Worm (Caenorhabditis elegans) whole organism, young adult: ENCODE data around the gene clec-2.
"Not testable (repeated sequence)": the region's sequence is repeated elsewhere in the genome, so short reads cannot be mapped to it uniquely, and the experiment has no call there.

Experiments used
- C06A6.2 ChIP-seq: fragments of 200-800 bp; sonication (Bioruptor generic); conservative IDR thresholded peaks from 2 replicates; pipeline ENCODE4 v1.3.6; 2022; ENCODE audit warnings: missing genetic modification characterization, missing compliant biosample characterization
- F23B12.7 ChIP-seq: sonication (generic microtip); optimal IDR thresholded peaks from 2 replicates; lab custom pipeline; 2017; ENCODE audit warnings: missing genetic modification characterization, mild to moderate bottlenecking, missing compliant biosample characterization, antibody characterized with exemption, moderate library complexity; ENCODE audit not compliant: insufficient read depth
- F39B2.1 ChIP-seq: fragments of 200-800 bp; sonication (Bioruptor generic); IDR thresholded peaks from 2 replicates; pipeline ENCODE4 v1.3.6; 2022; ENCODE audit warnings: missing genetic modification reagents, missing genetic modification characterization, missing compliant biosample characterization
- F55B11.4 ChIP-seq: sonication (generic microtip); optimal IDR thresholded peaks from 2 replicates; lab custom pipeline; 2016; ENCODE audit warnings: missing compliant biosample characterization, missing genetic modification characterization, borderline replicate concordance; ENCODE audit not compliant: insufficient read depth
- K11D2.4 ChIP-seq: fragments of 200-800 bp; sonication (Bioruptor generic); IDR thresholded peaks from 2 replicates; pipeline ENCODE4 v1.3.6; 2022; ENCODE audit warnings: missing genetic modification reagents, missing genetic modification characterization, missing compliant biosample characterization
- K12H6.12 ChIP-seq: fragments of 200-800 bp; sonication (Bioruptor generic); optimal IDR thresholded peaks from 2 replicates; lab custom pipeline; 2018; ENCODE audit warnings: mild to moderate bottlenecking, missing genetic modification characterization, missing compliant biosample characterization
- Y53G8AR.9 ChIP-seq: fragments of 200-800 bp; sonication (Bioruptor generic); conservative IDR thresholded peaks from 2 replicates; pipeline ENCODE4 v1.3.6; 2022; ENCODE audit warnings: missing genetic modification reagents, missing genetic modification characterization, missing compliant biosample characterization
- Y79H2A.3 ChIP-seq: fragments of 200-800 bp; sonication (Bioruptor generic); conservative IDR thresholded peaks from 2 replicates; pipeline ENCODE4 v1.3.6; 2022; ENCODE audit warnings: missing genetic modification reagents, missing genetic modification characterization, missing compliant biosample characterization
- aptf-2 ChIP-seq: fragments of 200-800 bp; sonication (Bioruptor generic); conservative IDR thresholded peaks from 2 replicates; pipeline ENCODE4 v1.3.6; 2022; ENCODE audit warnings: missing genetic modification reagents, missing genetic modification characterization, missing compliant biosample characterization
- attf-5 ChIP-seq: fragments of 200-800 bp; sonication (Bioruptor generic); optimal IDR thresholded peaks from 2 replicates; lab custom pipeline; 2018; ENCODE audit warnings: mild to moderate bottlenecking, missing genetic modification characterization, missing compliant biosample characterization
- cebp-1 ChIP-seq, 2 experiments: fragments of 200-800 bp in 1 of 2; sonication (Bioruptor generic) in 1 of 2; sonication (generic microtip) in 1 of 2; IDR thresholded peaks in 1 of 2; optimal IDR thresholded peaks in 1 of 2; 2 replicates each; pipeline versions ENCODE4 v1.3.6 to Lab custom; 2017 to 2022; ENCODE audit warnings: missing compliant biosample characterization in 2 of 2, missing genetic modification characterization in 2 of 2, mild to moderate bottlenecking in 1 of 2, missing genetic modification reagents in 1 of 2, moderate library complexity in 1 of 2
- ceh-100 ChIP-seq: fragments of 200-800 bp; sonication (Bioruptor generic); IDR thresholded peaks from 2 replicates; pipeline ENCODE4 v1.3.6; 2022; ENCODE audit warnings: missing genetic modification reagents, missing genetic modification characterization, missing compliant biosample characterization
- ceh-27 ChIP-seq: fragments of 200-800 bp; sonication (Bioruptor generic); optimal IDR thresholded peaks from 2 replicates; lab custom pipeline; 2018; ENCODE audit warnings: mild to moderate bottlenecking, missing genetic modification characterization, moderate library complexity, missing compliant biosample characterization
- ceh-40 ChIP-seq: fragments of 200-800 bp; sonication (Bioruptor generic); IDR thresholded peaks from 2 replicates; pipeline ENCODE4 v1.3.6; 2022; ENCODE audit warnings: missing genetic modification characterization, missing compliant biosample characterization
- die-1 ChIP-seq: sonication (generic microtip); optimal IDR thresholded peaks from 2 replicates; lab custom pipeline; 2016; ENCODE audit warnings: missing genotype, mild to moderate bottlenecking, missing genetic modification characterization, missing compliant biosample characterization
- efl-1 ChIP-seq: fragments of 150-350 bp; optimal IDR thresholded peaks from 2 replicates; lab custom pipeline; 2014; ENCODE audit warnings: missing biosample characterization, missing genetic modification reagents, missing genetic modification characterization
- egrh-3 ChIP-seq: fragments of 200-800 bp; sonication (Bioruptor generic); IDR thresholded peaks from 2 replicates; pipeline ENCODE4 v1.3.6; 2022; ENCODE audit warnings: missing genetic modification reagents, missing genetic modification characterization, missing compliant biosample characterization
- ekl-4 ChIP-seq: fragments of 200-800 bp; sonication (Bioruptor generic); IDR thresholded peaks from 2 replicates; pipeline ENCODE4 v1.3.6; 2022; ENCODE audit warnings: missing genetic modification reagents, missing genetic modification characterization, missing compliant biosample characterization
- ets-4 ChIP-seq: fragments of 200-800 bp; sonication (Bioruptor generic); optimal IDR thresholded peaks from 2 replicates; lab custom pipeline; 2018; ENCODE audit warnings: mild to moderate bottlenecking, missing genetic modification characterization, missing compliant biosample characterization
- fkh-3 ChIP-seq: sonication (generic microtip); optimal IDR thresholded peaks from 2 replicates; lab custom pipeline; 2016; ENCODE audit warnings: mild to moderate bottlenecking, missing genetic modification characterization, missing compliant biosample characterization
- him-1 ChIP-seq: sonication (generic microtip); optimal IDR thresholded peaks from 2 replicates; lab custom pipeline; 2016; ENCODE audit warnings: missing genotype, missing genetic modification reagents, missing genetic modification characterization, missing compliant biosample characterization
- hmg-1.2 ChIP-seq: fragments of 200-800 bp; sonication (Bioruptor generic); IDR thresholded peaks from 2 replicates; pipeline ENCODE4 v1.3.6; 2022; ENCODE audit warnings: missing genetic modification reagents, missing genetic modification characterization, missing compliant biosample characterization
- hmg-20 ChIP-seq: fragments of 200-800 bp; sonication (Bioruptor generic); IDR thresholded peaks from 2 replicates; pipeline ENCODE4 v1.3.6; 2022; ENCODE audit warnings: missing genetic modification reagents, missing genetic modification characterization, missing compliant biosample characterization
- let-607 ChIP-seq, 2 experiments: fragments of 200-800 bp in 1 of 2; sonication (Bioruptor generic) in 1 of 2; sonication (generic microtip) in 1 of 2; optimal IDR thresholded peaks; 2 replicates each; lab custom pipeline; 2016 to 2018; ENCODE audit warnings: mild to moderate bottlenecking in 2 of 2, missing compliant biosample characterization in 2 of 2, missing genetic modification characterization in 2 of 2, moderate library complexity in 2 of 2, missing genotype in 1 of 2
- lin-54 ChIP-seq: fragments of 200-800 bp; sonication (Bioruptor generic); optimal IDR thresholded peaks from 2 replicates; lab custom pipeline; 2018; ENCODE audit warnings: mild to moderate bottlenecking, missing genetic modification characterization, missing compliant biosample characterization
- madf-10 ChIP-seq: sonication (generic microtip); optimal IDR thresholded peaks from 2 replicates; lab custom pipeline; 2016; ENCODE audit warnings: mild to moderate bottlenecking, missing genetic modification characterization, missing compliant biosample characterization
- madf-3 ChIP-seq: fragments of 200-800 bp; sonication (Bioruptor generic); IDR thresholded peaks from 2 replicates; pipeline ENCODE4 v1.3.6; 2022; ENCODE audit warnings: missing genetic modification reagents, missing genetic modification characterization, missing compliant biosample characterization
- madf-6 ChIP-seq: fragments of 200-800 bp; sonication (Bioruptor generic); IDR thresholded peaks from 2 replicates; pipeline ENCODE4 v1.3.6; 2022; ENCODE audit warnings: missing genetic modification reagents, missing genetic modification characterization, missing compliant biosample characterization
- madf-8 ChIP-seq: fragments of 200-800 bp; sonication (Bioruptor generic); conservative IDR thresholded peaks from 2 replicates; pipeline ENCODE4 v1.3.6; 2022; ENCODE audit warnings: missing genetic modification reagents, missing genetic modification characterization, missing compliant biosample characterization
- mcd-1 ChIP-seq: fragments of 200-800 bp; sonication (Bioruptor generic); IDR thresholded peaks from 2 replicates; pipeline ENCODE4 v1.3.6; 2022; ENCODE audit warnings: missing genetic modification reagents, missing genetic modification characterization, missing compliant biosample characterization
- mxl-1 ChIP-seq: sonication (generic microtip); optimal IDR thresholded peaks from 2 replicates; lab custom pipeline; 2016; ENCODE audit warnings: missing genetic modification characterization, missing compliant biosample characterization
- nhr-80 ChIP-seq: sonication (generic microtip); optimal IDR thresholded peaks from 2 replicates; lab custom pipeline; 2016; ENCODE audit warnings: missing genetic modification characterization, missing compliant biosample characterization
- nhr-90 ChIP-seq: sonication (generic microtip); optimal IDR thresholded peaks from 2 replicates; lab custom pipeline; 2016; ENCODE audit warnings: missing genotype, mild to moderate bottlenecking, missing genetic modification characterization, missing compliant biosample characterization
- pbrm-1 ChIP-seq: fragments of 200-800 bp; sonication (Bioruptor generic); IDR thresholded peaks from 2 replicates; pipeline ENCODE4 v1.3.6; 2022; ENCODE audit warnings: missing genetic modification reagents, missing genetic modification characterization, missing compliant biosample characterization
- pha-4 ChIP-seq: fragments of 150-350 bp; sonication (generic microtip); optimal IDR thresholded peaks from 2 replicates; lab custom pipeline; 2014; ENCODE audit warnings: missing biosample characterization, missing genetic modification reagents, missing genetic modification characterization
- rcor-1 ChIP-seq: fragments of 200-800 bp; sonication (Bioruptor generic); IDR thresholded peaks from 2 replicates; pipeline ENCODE4 v1.3.6; 2022; ENCODE audit warnings: missing genetic modification reagents, missing genetic modification characterization, missing compliant biosample characterization
- rpc-1 ChIP-seq, 2 experiments: fragments of 150-350 bp in 1 of 2; sonication (generic microtip) in 1 of 2; optimal IDR thresholded peaks; 2 replicates each; lab custom pipeline; 2014 to 2018; ENCODE audit warnings: missing biosample characterization in 1 of 2, missing genetic modification characterization in 1 of 2, missing genetic modification reagents in 1 of 2, missing genotype in 1 of 2
- sptf-2 ChIP-seq: fragments of 200-800 bp; sonication (Bioruptor generic); optimal IDR thresholded peaks from 2 replicates; lab custom pipeline; 2018; ENCODE audit warnings: mild to moderate bottlenecking, missing genetic modification characterization, missing compliant biosample characterization
- xnd-1 ChIP-seq: sonication (generic microtip); optimal IDR thresholded peaks from 2 replicates; lab custom pipeline; 2016; ENCODE audit warnings: missing genotype, missing genetic modification reagents, missing genetic modification characterization, missing compliant biosample characterization
- zfh-2 ChIP-seq: fragments of 200-800 bp; sonication (Bioruptor generic); conservative IDR thresholded peaks from 2 replicates; pipeline ENCODE4 v1.3.6; 2022; ENCODE audit warnings: missing genetic modification reagents, missing genetic modification characterization, missing compliant biosample characterization
- ztf-6 ChIP-seq: fragments of 200-800 bp; sonication (Bioruptor generic); IDR thresholded peaks from 2 replicates; pipeline ENCODE4 v1.3.6; 2022; ENCODE audit warnings: missing genetic modification reagents, missing genetic modification characterization, missing compliant biosample characterization

Gene clec-2

ce11 chrII:2990089-2990488 is 33.1 kb downstream of the clec-2 start:
- TF ChIP-seq F55B11.4 (tag; lab: Kevin White, UChicago) (no peak), Y53G8AR.9 (GFP tag; lab: Robert Waterston, UW) (0 out of 2 replicates have a peak, but pooled peaks have one; percentile 28), F23B12.7 (no peak), mxl-1 (tag; lab: Kevin White, UChicago) (no peak), Y79H2A.3 (GFP tag; lab: Robert Waterston, UW) (no peak)
- TF ChIP-seq, all 124 proteins: peak for 1

ce11 chrII:2989076-2989475 is 34.2 kb downstream of the clec-2 start:
- TF ChIP-seq zfh-2 (0 out of 2 replicates have a peak, but pooled peaks have one; percentile 15), egrh-3 (GFP tag; lab: Robert Waterston, UW) (peak; percentile 58; the same call in 1 of the 2 replicates), ceh-100 (GFP tag; lab: Robert Waterston, UW) (0 out of 2 replicates have a peak, but pooled peaks have one; percentile 14), rpc-1 (tag; optimal IDR thresholded peaks at IDR 0.05; lab: Kevin White, UChicago) (peak; percentile 40), mcd-1 (GFP tag; lab: Robert Waterston, UW) (peak; percentile 16; the same call in 1 of the 2 replicates)
- not testable (repeated sequence) for TF ChIP-seq rpc-1 (optimal IDR thresholded peaks at IDR 0.05; lab: Kevin White, UChicago)

ce11 chrII:2987854-2988350 is 35.3 kb downstream of the clec-2 start, which contains the start of gene lido-7:
Gene lido-7 (plus strand): TSS chrII:2988300.
- TF ChIP-seq egrh-3 (GFP tag; lab: Robert Waterston, UW): peak; percentile 83; the same call in 1 of the 2 replicates
- TF ChIP-seq xnd-1: no peak
- no peak for TF ChIP-seq nhr-90 (tag; lab: Kevin White, UChicago)
- TF ChIP-seq hmg-20 (GFP tag; lab: Robert Waterston, UW): no peak
- TF ChIP-seq F23B12.7: peak; percentile 44
- no peak for TF ChIP-seq him-1
- TF ChIP-seq madf-10 (tag; lab: Kevin White, UChicago): peak; percentile 11
- peak; percentile 74 for TF ChIP-seq ceh-100 (GFP tag; lab: Robert Waterston, UW)
- no peak for TF ChIP-seq ets-4 (GFP tag; lab: Kevin White, UChicago)
- peak; percentile 50; the same call in 1 of the 2 replicates for TF ChIP-seq madf-6
- TF ChIP-seq hmg-1.2 (GFP tag; lab: Robert Waterston, UW): peak; percentile 94
- peak; percentile 16 for TF ChIP-seq efl-1 (GFP tag; lab: Kevin White, UChicago)
- no peak for TF ChIP-seq sptf-2
- peak; percentile 29 for TF ChIP-seq K12H6.12 (tag; lab: Kevin White, UChicago)
- no peak for TF ChIP-seq fkh-3
- TF ChIP-seq ekl-4: 0 out of 2 replicates have a peak, but pooled peaks have one; percentile 19
- peak; percentile 58 for TF ChIP-seq nhr-80 (tag; lab: Kevin White, UChicago)
- no peak for TF ChIP-seq die-1 (tag; lab: Kevin White, UChicago)
- TF ChIP-seq pbrm-1 (GFP tag; lab: Robert Waterston, UW): no peak
- no peak for TF ChIP-seq mxl-1 (tag; lab: Kevin White, UChicago)
- TF ChIP-seq pha-4: no peak
- TF ChIP-seq rcor-1 (GFP tag; lab: Robert Waterston, UW): 0 out of 2 replicates have a peak, but pooled peaks have one; percentile 17
- TF ChIP-seq ceh-27 (GFP tag; lab: Kevin White, UChicago): peak; percentile 63
- peak; percentile 27; the same call in 1 of the 2 replicates for TF ChIP-seq cebp-1 (GFP tag; IDR thresholded peaks at IDR 0.05; lab: Robert Waterston, UW)
- TF ChIP-seq cebp-1 (tag; optimal IDR thresholded peaks at IDR 0.05; lab: Kevin White, UChicago): peak; percentile 51
- no peak for TF ChIP-seq lin-54 (GFP tag; lab: Kevin White, UChicago)
- no peak for TF ChIP-seq C06A6.2 (GFP tag; lab: Robert Waterston, UW)
- TF ChIP-seq mcd-1 (GFP tag; lab: Robert Waterston, UW): peak; percentile 61
- TF ChIP-seq aptf-2 (GFP tag; lab: Robert Waterston, UW): no peak
- no peak for TF ChIP-seq let-607 (tag; optimal IDR thresholded peaks at IDR 0.05; lab: Kevin White, UChicago)
- TF ChIP-seq zfh-2: peak; percentile 89
- TF ChIP-seq madf-3 (GFP tag; lab: Robert Waterston, UW): peak; percentile 85
- TF ChIP-seq K11D2.4: 0 out of 2 replicates have a peak, but pooled peaks have one; percentile 26
- peak; percentile 74 for TF ChIP-seq attf-5 (GFP tag; lab: Kevin White, UChicago)
- TF ChIP-seq madf-8 (GFP tag; lab: Robert Waterston, UW): 0 out of 2 replicates have a peak, but pooled peaks have one; percentile 20
- no peak for TF ChIP-seq F39B2.1 (GFP tag; lab: Robert Waterston, UW)
- no peak for TF ChIP-seq ztf-6 (GFP tag; lab: Robert Waterston, UW)
- TF ChIP-seq ceh-40 (GFP tag; lab: Robert Waterston, UW): no peak
